Worm (Caenorhabditis elegans): ENCODE results near the gene pfk-1.1.

Gene pfk-1.1

ce11 chrX:2971542-2971988 is 30.9 kb downstream of the pfk-1.1 start:
- TF ChIP-seq sptf-2 (GFP tag; optimal IDR thresholded peaks at IDR 0.05) = no peak
- peak; percentile 74 for TF ChIP-seq Y53G8AR.9 (GFP tag; conservative IDR thresholded peaks at IDR 0.05)
- no peak for TF ChIP-seq F57C9.4 (tag; optimal IDR thresholded peaks at IDR 0.05)
- peak; percentile 66 for TF ChIP-seq athp-1 (tag; optimal IDR thresholded peaks at IDR 0.05)
- TF ChIP-seq lsy-27 (tag; optimal IDR thresholded peaks at IDR 0.05; ENCODE audit: borderline replicate concordance, insufficient read depth) = no peak
- TF ChIP-seq ets-4 (GFP tag; optimal IDR thresholded peaks at IDR 0.05) = peak; percentile 77
- peak; percentile 80 for TF ChIP-seq Y95B8A.8 (GFP tag; IDR thresholded peaks at IDR 0.05)
- peak; percentile 67 for TF ChIP-seq gei-17 (GFP tag; optimal IDR thresholded peaks at IDR 0.05)
- peak in 1 of 3 experiments; percentile 71 for TF ChIP-seq lin-35 (GFP tag; optimal IDR thresholded peaks at IDR 0.05)
- TF ChIP-seq lir-1 (GFP tag; conservative IDR thresholded peaks at IDR 0.05) = peak; percentile 78
- peak; percentile 45 for TF ChIP-seq ztf-18 (tag; optimal IDR thresholded peaks at IDR 0.05)
- TF ChIP-seq die-1 (tag; optimal IDR thresholded peaks at IDR 0.05) = no peak
- no peak; the same call in 1 of the 2 replicates for TF ChIP-seq ceh-40 (GFP tag; IDR thresholded peaks at IDR 0.05)
- peak; percentile 76 for TF ChIP-seq mcd-1 (GFP tag; IDR thresholded peaks at IDR 0.05)
- TF ChIP-seq cebp-1 (GFP tag; IDR thresholded peaks at IDR 0.05) = peak; percentile 62
- peak; percentile 92 for TF ChIP-seq cebp-1 (tag; optimal IDR thresholded peaks at IDR 0.05)
- TF ChIP-seq C17E4.6 (GFP tag; IDR thresholded peaks at IDR 0.05) = peak; percentile 13; the same call in 1 of the 2 replicates
- no peak for TF ChIP-seq hlh-12 (tag; optimal IDR thresholded peaks at IDR 0.05)
- TF ChIP-seq unc-62 (GFP tag; optimal IDR thresholded peaks at IDR 0.05) = peak; percentile 91
- TF ChIP-seq cebp-2 (GFP tag; IDR thresholded peaks at IDR 0.05) = no peak
- no peak for TF ChIP-seq B0019.2 (GFP tag; conservative IDR thresholded peaks at IDR 0.05)
- TF ChIP-seq rcor-1 (GFP tag; IDR thresholded peaks at IDR 0.05) = peak; percentile 55
- TF ChIP-seq mxl-1 (tag; optimal IDR thresholded peaks at IDR 0.05) = peak; percentile 52
- TF ChIP-seq snpc-3.4 (tag; optimal IDR thresholded peaks at IDR 0.05) = no peak
- TF ChIP-seq Y56A3A.18 (GFP tag; IDR thresholded peaks at IDR 0.05) = peak; percentile 35; the same call in 1 of the 2 replicates
- TF ChIP-seq B0035.1 (tag; optimal IDR thresholded peaks at IDR 0.05) = no peak
- TF ChIP-seq F10E7.11 (tag; optimal IDR thresholded peaks at IDR 0.05) = peak; percentile 8
- TF ChIP-seq F37B4.10 (GFP tag; IDR thresholded peaks at IDR 0.05) = no peak
- no peak; the same call in 1 of the 2 replicates for TF ChIP-seq lag-1 (GFP tag; IDR thresholded peaks at IDR 0.05)
- peak; percentile 83 for TF ChIP-seq pbrm-1 (GFP tag; IDR thresholded peaks at IDR 0.05)
- 0 out of 2 replicates have a peak, but pooled peaks have one; percentile 72 for TF ChIP-seq bed-1 (GFP tag; IDR thresholded peaks at IDR 0.05)
- TF ChIP-seq madf-6 (GFP tag; IDR thresholded peaks at IDR 0.05) = no peak
- no peak for TF ChIP-seq hlh-26 (GFP tag; conservative IDR thresholded peaks at IDR 0.05)
- no peak for TF ChIP-seq nhr-179 (tag; optimal IDR thresholded peaks at IDR 0.05)
- TF ChIP-seq T07F8.4 (tag; optimal IDR thresholded peaks at IDR 0.05) = no peak
- peak; percentile 75 for TF ChIP-seq ceh-27 (GFP tag; optimal IDR thresholded peaks at IDR 0.05)
- TF ChIP-seq F52B5.7 (tag; optimal IDR thresholded peaks at IDR 0.05) = peak; percentile 40
- TF ChIP-seq repo-1 (tag; optimal IDR thresholded peaks at IDR 0.05) = peak; percentile 3
- no peak for TF ChIP-seq T26A5.8 (tag; optimal IDR thresholded peaks at IDR 0.05)
- TF ChIP-seq tlf-1 (GFP tag; optimal IDR thresholded peaks at IDR 0.05) = peak; percentile 86
- TF ChIP-seq Y67H2A.10 (GFP tag; conservative IDR thresholded peaks at IDR 0.05) = peak; percentile 79
- TF ChIP-seq akir-1 (GFP tag; optimal IDR thresholded peaks at IDR 0.05) = no peak
- 0 out of 2 replicates have a peak, but pooled peaks have one; percentile 9 for TF ChIP-seq ztf-6 (GFP tag; IDR thresholded peaks at IDR 0.05)
- TF ChIP-seq dox-1 (GFP tag; IDR thresholded peaks at IDR 0.05) = peak; percentile 75
- TF ChIP-seq ccch-3 (GFP tag; optimal IDR thresholded peaks at IDR 0.05) = no peak
- no peak for TF ChIP-seq dpl-1 (GFP tag; optimal IDR thresholded peaks at IDR 0.05)
- no peak for TF ChIP-seq fkh-3 (tag; optimal IDR thresholded peaks at IDR 0.05)
- peak; percentile 66 for TF ChIP-seq ztf-26 (tag; optimal IDR thresholded peaks at IDR 0.05)
- TF ChIP-seq efl-1 (GFP tag; optimal IDR thresholded peaks at IDR 0.05) = no peak
